Worm (Caenorhabditis elegans) whole organism, L3 larva: ENCODE data around the gene cdc-48.1.

Source experiments
- R02D3.7 ChIP-seq: fragments of 150-350 bp; optimal IDR thresholded peaks from 2 replicates; lab custom pipeline; 2014; ENCODE audit warnings: missing biosample characterization, missing genetic modification characterization
- ZK546.5 ChIP-seq: sonication (generic microtip); optimal IDR thresholded peaks from 2 replicates; lab custom pipeline; 2017; ENCODE audit warnings: missing biosample characterization, missing genetic modification characterization
- aly-2 ChIP-seq: fragments of 150-350 bp; optimal IDR thresholded peaks from 2 replicates; lab custom pipeline; 2014; ENCODE audit warnings: missing biosample characterization, missing genetic modification characterization
- ama-1 ChIP-seq: fragments of 150-350 bp; optimal IDR thresholded peaks from 2 replicates; lab custom pipeline; 2018
- ceh-16 ChIP-seq: sonication (generic microtip); optimal IDR thresholded peaks from 2 replicates; lab custom pipeline; 2017; ENCODE audit warnings: missing biosample characterization, missing genetic modification characterization
- ceh-28 ChIP-seq: fragments of 150-350 bp; optimal IDR thresholded peaks from 2 replicates; lab custom pipeline; 2014; ENCODE audit warnings: missing biosample characterization, missing genetic modification reagents, missing genetic modification characterization
- ceh-82 ChIP-seq: fragments of 150-350 bp; optimal IDR thresholded peaks from 2 replicates; lab custom pipeline; 2014; ENCODE audit warnings: missing biosample characterization, missing genetic modification characterization
- ceh-9 ChIP-seq: sonication (generic microtip); optimal IDR thresholded peaks from 2 replicates; lab custom pipeline; 2018; ENCODE audit warnings: missing biosample characterization, missing genetic modification characterization
- daf-12 ChIP-seq: fragments of 150-350 bp; optimal IDR thresholded peaks from 2 replicates; lab custom pipeline; 2014; ENCODE audit warnings: missing biosample characterization, missing genetic modification reagents, missing genetic modification characterization
- egl-27 ChIP-seq: sonication (generic microtip); optimal IDR thresholded peaks from 4 replicates; lab custom pipeline; 2017; ENCODE audit warnings: missing biosample characterization, missing genetic modification reagents, missing genetic modification characterization
- egl-5 ChIP-seq: fragments of 150-350 bp; optimal IDR thresholded peaks from 2 replicates; lab custom pipeline; 2017; ENCODE audit warnings: missing biosample characterization, missing genetic modification reagents, missing genetic modification characterization, inconsistent platforms
- elt-1 ChIP-seq: fragments of 150-350 bp; optimal IDR thresholded peaks from 2 replicates; lab custom pipeline; 2014; ENCODE audit warnings: missing biosample characterization, missing genetic modification characterization
- elt-2 ChIP-seq: sonication (generic microtip); optimal IDR thresholded peaks from 2 replicates; lab custom pipeline; 2016; ENCODE audit warnings: missing genetic modification reagents, mild to moderate bottlenecking, missing genetic modification characterization, missing compliant biosample characterization
- elt-3 ChIP-seq, 3 experiments: fragments of 150-350 bp in 1 of 3; sonication (generic microtip) in 2 of 3; optimal IDR thresholded peaks; 2 replicates in 2 of 3; 4 replicates in 1 of 3; lab custom pipeline; 2014 to 2017; ENCODE audit warnings: missing biosample characterization in 3 of 3, missing genetic modification characterization in 3 of 3
- eor-1 ChIP-seq, 2 experiments: fragments of 150-350 bp; optimal IDR thresholded peaks; 2 replicates each; lab custom pipeline; 2014 to 2018; ENCODE audit warnings: missing biosample characterization in 2 of 2, missing genetic modification characterization in 2 of 2
- fkh-10 ChIP-seq: sonication (generic microtip); optimal IDR thresholded peaks from 2 replicates; lab custom pipeline; 2017; ENCODE audit warnings: missing biosample characterization, missing genetic modification reagents, missing genetic modification characterization
- fkh-2 ChIP-seq: fragments of 150-350 bp; optimal IDR thresholded peaks from 2 replicates; lab custom pipeline; 2014; ENCODE audit warnings: missing biosample characterization, missing genetic modification reagents, missing genetic modification characterization
- fos-1 ChIP-seq: fragments of 150-350 bp; optimal IDR thresholded peaks from 2 replicates; lab custom pipeline; 2014; ENCODE audit warnings: missing biosample characterization, missing genetic modification characterization
- hmg-11 ChIP-seq: sonication (generic microtip); optimal IDR thresholded peaks from 2 replicates; lab custom pipeline; 2016; ENCODE audit warnings: missing genetic modification characterization, missing compliant biosample characterization
- jun-1 ChIP-seq: fragments of 150-350 bp; optimal IDR thresholded peaks from 2 replicates; lab custom pipeline; 2014; ENCODE audit warnings: missing biosample characterization, missing genetic modification reagents, missing genetic modification characterization
- lin-15B ChIP-seq: fragments of 150-350 bp; optimal IDR thresholded peaks from 2 replicates; lab custom pipeline; 2014; ENCODE audit warnings: missing biosample characterization, missing genetic modification characterization
- lin-39 ChIP-seq: fragments of 150-350 bp; optimal IDR thresholded peaks from 2 replicates; lab custom pipeline; 2018; ENCODE audit warnings: missing biosample characterization, missing genetic modification reagents, missing genetic modification characterization
- lsy-12 ChIP-seq: sonication (generic microtip); optimal IDR thresholded peaks from 2 replicates; lab custom pipeline; 2016; ENCODE audit warnings: mild to moderate bottlenecking, missing genetic modification characterization, missing compliant biosample characterization
- mdl-1 ChIP-seq: fragments of 150-350 bp; optimal IDR thresholded peaks from 2 replicates; lab custom pipeline; 2014; ENCODE audit warnings: missing biosample characterization, missing genetic modification characterization
- mml-1 ChIP-seq: fragments of 150-350 bp; sonication (generic microtip); optimal IDR thresholded peaks from 3 replicates; lab custom pipeline; 2014; ENCODE audit warnings: missing biosample characterization, missing genetic modification characterization
- nfya-1 ChIP-seq: sonication (generic microtip); optimal IDR thresholded peaks from 2 replicates; lab custom pipeline; 2017; ENCODE audit warnings: missing genetic modification characterization, mild to moderate bottlenecking, missing compliant biosample characterization, antibody characterized with exemption, moderate library complexity; ENCODE audit not compliant: insufficient read depth
- nhr-11 ChIP-seq: fragments of 150-350 bp; optimal IDR thresholded peaks from 2 replicates; lab custom pipeline; 2014; ENCODE audit warnings: missing biosample characterization, missing genetic modification characterization
- nhr-12 ChIP-seq: fragments of 150-350 bp; optimal IDR thresholded peaks from 2 replicates; lab custom pipeline; 2014; ENCODE audit warnings: missing biosample characterization, missing genetic modification characterization
- nhr-23 ChIP-seq: fragments of 150-350 bp; optimal IDR thresholded peaks from 2 replicates; lab custom pipeline; 2014; ENCODE audit warnings: missing biosample characterization, missing genetic modification reagents, missing genetic modification characterization
- nhr-237 ChIP-seq: fragments of 150-350 bp; optimal IDR thresholded peaks from 2 replicates; lab custom pipeline; 2014; ENCODE audit warnings: missing biosample characterization, missing genetic modification characterization
- nhr-25 ChIP-seq: sonication (generic microtip); optimal IDR thresholded peaks from 2 replicates; lab custom pipeline; 2017; ENCODE audit warnings: missing biosample characterization, missing genetic modification characterization
- nhr-28 ChIP-seq: fragments of 150-350 bp; optimal IDR thresholded peaks from 2 replicates; lab custom pipeline; 2014; ENCODE audit warnings: missing biosample characterization, missing genetic modification characterization
- nhr-43 ChIP-seq: sonication (generic microtip); optimal IDR thresholded peaks from 2 replicates; lab custom pipeline; 2016; ENCODE audit warnings: mild to moderate bottlenecking, missing genetic modification characterization, missing compliant biosample characterization; ENCODE audit not compliant: poor library complexity, severe bottlenecking
- nhr-67 ChIP-seq: fragments of 150-350 bp; optimal IDR thresholded peaks from 2 replicates; lab custom pipeline; 2014; ENCODE audit warnings: missing biosample characterization, missing genetic modification characterization
- nhr-76 ChIP-seq: fragments of 150-350 bp; sonication (generic microtip); optimal IDR thresholded peaks from 5 replicates; lab custom pipeline; 2014; ENCODE audit warnings: missing biosample characterization, missing genetic modification characterization
- nhr-77 ChIP-seq: fragments of 150-350 bp; optimal IDR thresholded peaks from 2 replicates; lab custom pipeline; 2014; ENCODE audit warnings: missing biosample characterization, missing genetic modification characterization
- pha-4 ChIP-seq: fragments of 150-350 bp; optimal IDR thresholded peaks from 2 replicates; lab custom pipeline; 2014; ENCODE audit warnings: missing biosample characterization, missing genetic modification reagents, missing genetic modification characterization
- pqm-1 ChIP-seq: fragments of 150-350 bp; optimal IDR thresholded peaks from 2 replicates; lab custom pipeline; 2017; ENCODE audit warnings: missing biosample characterization, missing genetic modification characterization, inconsistent platforms
- sea-2 ChIP-seq: fragments of 150-350 bp; sonication (generic microtip); optimal IDR thresholded peaks from 4 replicates; lab custom pipeline; 2014; ENCODE audit warnings: missing biosample characterization, missing genetic modification reagents, missing genetic modification characterization
- skn-1 ChIP-seq: fragments of 150-350 bp; optimal IDR thresholded peaks from 2 replicates; lab custom pipeline; 2014; ENCODE audit warnings: missing biosample characterization, missing genetic modification characterization
- snpc-4 ChIP-seq: fragments of 150-350 bp; optimal IDR thresholded peaks from 2 replicates; lab custom pipeline; 2014; ENCODE audit warnings: missing biosample characterization, missing genetic modification characterization
- tbx-2 ChIP-seq: sonication (generic microtip); optimal IDR thresholded peaks from 2 replicates; lab custom pipeline; 2016; ENCODE audit warnings: mild to moderate bottlenecking, missing genetic modification characterization, missing compliant biosample characterization
- unc-39 ChIP-seq: sonication (generic microtip); optimal IDR thresholded peaks from 4 replicates; lab custom pipeline; 2017; ENCODE audit warnings: missing biosample characterization, missing genetic modification characterization
- unc-62 ChIP-seq: fragments of 150-350 bp; sonication (generic microtip); optimal IDR thresholded peaks from 4 replicates; lab custom pipeline; 2014; ENCODE audit warnings: missing biosample characterization, missing genetic modification reagents, missing genetic modification characterization
- zag-1 ChIP-seq: fragments of 150-350 bp; optimal IDR thresholded peaks from 2 replicates; lab custom pipeline; 2014; ENCODE audit warnings: missing biosample characterization, missing genetic modification characterization
- ztf-11 ChIP-seq: fragments of 150-350 bp; optimal IDR thresholded peaks from 2 replicates; lab custom pipeline; 2014; ENCODE audit warnings: missing biosample characterization, missing genetic modification characterization
- ztf-4 ChIP-seq: fragments of 150-350 bp; optimal IDR thresholded peaks from 2 replicates; lab custom pipeline; 2014; ENCODE audit warnings: missing biosample characterization, missing genetic modification characterization

The cdc-48.1 gene

DNA sequence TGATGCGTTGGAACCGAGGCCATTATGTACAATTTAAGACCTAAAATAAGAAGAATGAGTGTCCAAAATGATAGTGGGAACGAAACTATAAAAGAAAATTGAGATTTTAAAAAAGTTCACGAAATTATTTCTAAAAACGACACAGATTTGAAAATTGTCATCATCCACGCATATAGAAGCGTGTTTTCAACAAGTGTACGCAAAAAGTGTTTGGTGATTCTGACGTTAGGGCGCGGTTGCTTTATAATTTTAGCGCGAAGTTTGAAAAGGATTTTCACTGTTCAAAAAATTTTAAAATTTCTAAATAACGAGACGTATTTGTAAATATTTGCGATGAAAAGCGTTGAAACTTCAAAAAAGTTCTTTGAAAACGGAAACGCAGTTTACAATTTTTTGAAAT is at the start of gene cdc-48.1:
Gene cdc-48.1 (minus strand): TSS at position 40 of the 400 bp plus-strand sequence.
- no peak for TF ChIP-seq mml-1 (tag; lab: Kevin White, UChicago)
- peak; percentile 99 for TF ChIP-seq jun-1
- TF ChIP-seq skn-1 (tag; lab: Kevin White, UChicago), result peak; percentile 100
- peak; percentile 99 for TF ChIP-seq ceh-82 (tag; lab: Kevin White, UChicago)
- peak; percentile 94 for TF ChIP-seq mdl-1 (tag; lab: Kevin White, UChicago)
- peak; percentile 100 for TF ChIP-seq fkh-10 (GFP tag; lab: Kevin White, UChicago)
- TF ChIP-seq zag-1 (tag; lab: Kevin White, UChicago), result peak; percentile 94
- TF ChIP-seq unc-62 (GFP tag; lab: Kevin White, UChicago), result peak; percentile 100
- TF ChIP-seq pqm-1 (tag; lab: Kevin White, UChicago), result peak; percentile 100
- peak; percentile 96 for TF ChIP-seq ztf-4 (tag; lab: Kevin White, UChicago)
- TF ChIP-seq elt-2 (tag; lab: Kevin White, UChicago), result peak; percentile 97
- peak; percentile 100 for TF ChIP-seq nhr-25
- TF ChIP-seq nhr-23, result peak; percentile 100
- TF ChIP-seq eor-1 (tag; optimal IDR thresholded peaks at IDR 0.05; lab: Kevin White, UChicago), result peak in 1 of 2 experiments; percentile 62
- TF ChIP-seq daf-12 (tag; lab: Kevin White, UChicago), result peak; percentile 96
- peak; percentile 73 for TF ChIP-seq nhr-67 (tag; lab: Kevin White, UChicago)
- TF ChIP-seq sea-2, result peak; percentile 94
- TF ChIP-seq unc-39 (tag; lab: Kevin White, UChicago), result peak; percentile 69
- peak; percentile 95 for TF ChIP-seq nhr-28 (tag; lab: Kevin White, UChicago)
- TF ChIP-seq snpc-4 (tag; lab: Kevin White, UChicago), result peak; percentile 98
- peak; percentile 98 for TF ChIP-seq R02D3.7 (tag; lab: Kevin White, UChicago)
- TF ChIP-seq nhr-237, result peak; percentile 74
- TF ChIP-seq elt-1 (tag; lab: Kevin White, UChicago), result peak; percentile 97
- TF ChIP-seq fkh-2 (tag; lab: Kevin White, UChicago), result peak; percentile 95
- TF ChIP-seq ceh-28 (tag; lab: Kevin White, UChicago), result peak; percentile 98
- peak; percentile 94 for TF ChIP-seq nhr-76
- TF ChIP-seq egl-5, result peak; percentile 97
- TF ChIP-seq ama-1 (lab: Kevin White, UChicago), result peak; percentile 93
- peak; percentile 96 to 100 (median 99) for TF ChIP-seq elt-3 (tag; optimal IDR thresholded peaks at IDR 0.05; lab: Kevin White, UChicago)
- peak; percentile 80 for TF ChIP-seq ZK546.5 (tag; lab: Kevin White, UChicago)
- TF ChIP-seq nhr-77 (tag; lab: Kevin White, UChicago), result peak; percentile 97
- no peak for TF ChIP-seq ceh-9 (tag; lab: Kevin White, UChicago)
- peak; percentile 99 for TF ChIP-seq aly-2 (tag; lab: Kevin White, UChicago)
- peak; percentile 100 for TF ChIP-seq nhr-11
- peak; percentile 100 for TF ChIP-seq fos-1 (tag; lab: Kevin White, UChicago)
- TF ChIP-seq hmg-11 (tag; lab: Kevin White, UChicago), result peak; percentile 98
- TF ChIP-seq nfya-1 (tag; lab: Kevin White, UChicago), result peak; percentile 99
- TF ChIP-seq ztf-11, result peak; percentile 54
- TF ChIP-seq nhr-12 (tag; lab: Kevin White, UChicago), result no peak
- TF ChIP-seq pha-4, result peak; percentile 100
- peak; percentile 97 for TF ChIP-seq tbx-2 (tag; lab: Kevin White, UChicago)
- TF ChIP-seq lin-39 (tag; lab: Kevin White, UChicago), result peak; percentile 99
- peak; percentile 100 for TF ChIP-seq lsy-12 (tag; lab: Kevin White, UChicago)
- TF ChIP-seq ceh-16 (tag; lab: Kevin White, UChicago), result peak; percentile 79
- TF ChIP-seq egl-27 (tag; lab: Kevin White, UChicago), result peak; percentile 99
- TF ChIP-seq lin-15B (tag; lab: Kevin White, UChicago), result peak; percentile 100
- TF ChIP-seq nhr-43 (tag; lab: Kevin White, UChicago), result peak; percentile 99
- TF ChIP-seq, all 47 proteins: peak for 44
